Worm (Caenorhabditis elegans): ENCODE data around the gene R10D12.10.

ce11 chrV:13963279-13963976 lies 5.3 kb upstream of the R10D12.10 start, which contains the start of gene sao-1:
- TF ChIP-seq nhr-11 (tag; optimal IDR thresholded peaks at IDR 0.05), result no peak
- TF ChIP-seq syd-9 (tag; optimal IDR thresholded peaks at IDR 0.05), result no peak
- TF ChIP-seq npax-4 (tag; optimal IDR thresholded peaks at IDR 0.05), result no peak
- TF ChIP-seq pros-1 (tag; optimal IDR thresholded peaks at IDR 0.05), result no peak
- no peak for TF ChIP-seq K09A11.1 (tag; optimal IDR thresholded peaks at IDR 0.05; ENCODE audit: insufficient read depth)
- no peak for TF ChIP-seq hlh-30 (tag; optimal IDR thresholded peaks at IDR 0.05; ENCODE audit: insufficient read depth)
- TF ChIP-seq unc-86 (tag; optimal IDR thresholded peaks at IDR 0.05), result no peak
- TF ChIP-seq pqm-1 (tag; optimal IDR thresholded peaks at IDR 0.05), result no peak
- TF ChIP-seq tbx-2 (tag; optimal IDR thresholded peaks at IDR 0.05), result no peak
- no peak for TF ChIP-seq ama-1 (optimal IDR thresholded peaks at IDR 0.05)
